Worm (Caenorhabditis elegans) whole organism, L2 larva: Measurements from ENCODE around the gene F49C5.3.

Experiments used
- Y55F3AM.14 ChIP-seq: fragments of 200-800 bp; sonication (Bioruptor generic); optimal IDR thresholded peaks from 2 replicates; lab custom pipeline; 2018; ENCODE audit warnings: mild to moderate bottlenecking, missing genetic modification characterization, missing compliant biosample characterization
- aly-2 ChIP-seq: fragments of 150-350 bp; optimal IDR thresholded peaks from 2 replicates; lab custom pipeline; 2014; ENCODE audit warnings: missing biosample characterization, missing genetic modification characterization
- blmp-1 ChIP-seq: sonication (generic microtip); optimal IDR thresholded peaks from 2 replicates; lab custom pipeline; 2017; ENCODE audit warnings: missing genetic modification characterization, mild to moderate bottlenecking, missing compliant biosample characterization, antibody characterized with exemption, moderate library complexity; ENCODE audit not compliant: insufficient read depth
- fos-1 ChIP-seq: fragments of 150-350 bp; optimal IDR thresholded peaks from 2 replicates; lab custom pipeline; 2014; ENCODE audit warnings: missing biosample characterization, missing genetic modification characterization
- nhr-21 ChIP-seq: fragments of 150-350 bp; optimal IDR thresholded peaks from 2 replicates; lab custom pipeline; 2014; ENCODE audit warnings: missing biosample characterization, missing genetic modification characterization
- nhr-23 ChIP-seq: fragments of 150-350 bp; optimal IDR thresholded peaks from 2 replicates; lab custom pipeline; 2014; ENCODE audit warnings: missing biosample characterization, missing genetic modification reagents, missing genetic modification characterization
- nhr-237 ChIP-seq: fragments of 150-350 bp; optimal IDR thresholded peaks from 2 replicates; lab custom pipeline; 2014; ENCODE audit warnings: missing biosample characterization, missing genetic modification characterization
- sem-4 ChIP-seq: fragments of 150-350 bp; optimal IDR thresholded peaks from 2 replicates; lab custom pipeline; 2014; ENCODE audit warnings: missing biosample characterization, missing genetic modification reagents, missing genetic modification characterization
- sma-3 ChIP-seq: sonication (generic microtip); optimal IDR thresholded peaks from 2 replicates; lab custom pipeline; 2016; ENCODE audit warnings: missing genetic modification reagents, missing genetic modification characterization, missing compliant biosample characterization
- unc-39 ChIP-seq: fragments of 150-350 bp; optimal IDR thresholded peaks from 2 replicates; lab custom pipeline; 2014; ENCODE audit warnings: missing biosample characterization, missing genetic modification characterization
- ztf-11 ChIP-seq: sonication (generic microtip); optimal IDR thresholded peaks from 2 replicates; lab custom pipeline; 2017; ENCODE audit warnings: missing biosample characterization, missing genetic modification characterization

Gene F49C5.3

ce11 chrII:12573541-12573940, 37.2 kb downstream of the F49C5.3 start, which contains the start of gene Y38E10A.2:
Gene Y38E10A.2 (minus strand): TSS chrII:12573641.
- TF ChIP-seq nhr-21 (tag; lab: Kevin White, UChicago) (no peak), unc-39 (tag; lab: Kevin White, UChicago) (no peak), sem-4 (no peak), fos-1 (tag; lab: Kevin White, UChicago) (no peak)

- no peak for TF ChIP-seq aly-2 (tag; lab: Kevin White, UChicago)
- TF ChIP-seq nhr-23 (tag; lab: Kevin White, UChicago) = no peak
- no peak for TF ChIP-seq ztf-11 (tag; lab: Kevin White, UChicago)
- no peak for TF ChIP-seq sma-3 (GFP tag; lab: Kevin White, UChicago)
- TF ChIP-seq, all 48 proteins: peak for 0
These were observed 38.4 kb downstream of the F49C5.3 start, which contains the start of gene Y38E10A.3 for ce11 chrII:12574668-12575067. Gene Y38E10A.3 (minus strand): TSS chrII:12574768.

DNA sequence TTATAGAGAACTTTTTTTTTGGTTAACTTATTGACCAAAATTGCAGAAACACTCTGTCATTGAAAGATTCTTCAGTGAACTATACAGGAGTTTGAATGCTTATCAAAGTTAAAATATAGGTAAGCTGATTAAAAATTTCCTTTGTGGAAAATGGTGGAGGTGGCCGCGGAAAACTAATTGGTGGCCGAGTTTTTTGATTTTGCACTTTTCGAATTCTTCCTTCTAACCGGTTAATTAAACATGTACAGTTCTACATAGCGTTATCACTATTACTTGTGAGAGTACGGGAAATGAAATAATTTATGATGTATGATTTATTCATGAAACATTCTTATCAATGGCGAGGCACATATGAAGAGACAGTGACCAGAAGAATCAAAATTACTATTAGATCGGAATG, 41.5 kb downstream of the F49C5.3 start, which contains the start of gene clec-8:
Gene clec-8, minus strand, starts transcription at position 308 of the 400 bp plus-strand sequence.
- TF ChIP-seq fos-1 (tag; lab: Kevin White, UChicago) = peak; percentile 58
- TF ChIP-seq blmp-1 (tag; lab: Kevin White, UChicago) = no peak

ce11 chrII:12580952-12581351, 44.6 kb downstream of the F49C5.3 start, which contains the start of gene clec-4:
Gene clec-4 (minus strand): TSS chrII:12581113.
- TF ChIP-seq fos-1 (tag; lab: Kevin White, UChicago) (peak; percentile 69), Y55F3AM.14 (GFP tag; lab: Kevin White, UChicago) (no peak), nhr-237 (tag; lab: Kevin White, UChicago) (no peak)
